Worm (Caenorhabditis elegans): Measurements from ENCODE around the gene T12A7.2.

T12A7.2 gene

DNA sequence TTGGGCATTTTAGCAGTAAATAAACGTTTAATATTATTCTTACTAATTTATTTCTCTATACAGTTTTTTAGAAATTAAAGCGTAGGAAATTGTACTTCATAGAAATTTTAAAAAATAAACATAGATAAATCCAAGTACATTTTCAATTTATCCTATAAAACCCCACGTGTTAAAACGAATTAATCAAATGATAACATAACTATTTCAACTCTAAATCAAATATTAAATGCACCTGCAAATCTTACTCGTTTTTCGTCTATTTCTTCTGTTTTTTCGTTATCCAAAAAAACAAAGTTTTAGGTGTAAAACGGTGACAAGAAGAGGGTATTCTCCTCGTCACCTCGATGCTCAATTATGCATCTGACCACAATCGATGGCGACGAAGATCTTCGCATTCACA, 25.9 kb downstream of the T12A7.2 start, which contains the start of gene K01A6.6:
TSS of gene K01A6.6 (plus strand) at position 301 of the 400 bp plus-strand sequence.
- no peak for TF ChIP-seq snpc-4 (GFP tag; optimal IDR thresholded peaks at IDR 0.05)
- no peak for TF ChIP-seq snpc-4 (tag; optimal IDR thresholded peaks at IDR 0.05)
- no peak for TF ChIP-seq dpff-1 (tag; optimal IDR thresholded peaks at IDR 0.05)
- no peak for TF ChIP-seq hlh-26 (GFP tag; conservative IDR thresholded peaks at IDR 0.05)
- TF ChIP-seq snpc-1.1 (tag; optimal IDR thresholded peaks at IDR 0.05; ENCODE audit: insufficient read depth): no peak
- no peak for TF ChIP-seq lsy-27 (tag; optimal IDR thresholded peaks at IDR 0.05; ENCODE audit: borderline replicate concordance, insufficient read depth)
- TF ChIP-seq atf-7 (tag; optimal IDR thresholded peaks at IDR 0.05): no peak
- no peak for TF ChIP-seq F39B2.1 (GFP tag; IDR thresholded peaks at IDR 0.05)
- no peak for TF ChIP-seq ztf-3 (GFP tag; optimal IDR thresholded peaks at IDR 0.05)
- TF ChIP-seq dox-1 (GFP tag; IDR thresholded peaks at IDR 0.05): no peak
- TF ChIP-seq F33H1.4 (GFP tag; IDR thresholded peaks at IDR 0.05): no peak
- no peak for TF ChIP-seq mxl-1 (tag; optimal IDR thresholded peaks at IDR 0.05)
- TF ChIP-seq zim-3 (tag; optimal IDR thresholded peaks at IDR 0.05): no peak
- TF ChIP-seq unc-62 (GFP tag; optimal IDR thresholded peaks at IDR 0.05): no peak
- no peak for TF ChIP-seq ama-1 (optimal IDR thresholded peaks at IDR 0.05)
- TF ChIP-seq ama-1 (GFP tag; optimal IDR thresholded peaks at IDR 0.05): no peak
- TF ChIP-seq hmg-20 (GFP tag; IDR thresholded peaks at IDR 0.05): no peak
- TF ChIP-seq lsl-1 (GFP tag; optimal IDR thresholded peaks at IDR 0.05): no peak
- no peak for TF ChIP-seq F55B11.4 (tag; optimal IDR thresholded peaks at IDR 0.05; ENCODE audit: borderline replicate concordance, insufficient read depth)

DNA sequence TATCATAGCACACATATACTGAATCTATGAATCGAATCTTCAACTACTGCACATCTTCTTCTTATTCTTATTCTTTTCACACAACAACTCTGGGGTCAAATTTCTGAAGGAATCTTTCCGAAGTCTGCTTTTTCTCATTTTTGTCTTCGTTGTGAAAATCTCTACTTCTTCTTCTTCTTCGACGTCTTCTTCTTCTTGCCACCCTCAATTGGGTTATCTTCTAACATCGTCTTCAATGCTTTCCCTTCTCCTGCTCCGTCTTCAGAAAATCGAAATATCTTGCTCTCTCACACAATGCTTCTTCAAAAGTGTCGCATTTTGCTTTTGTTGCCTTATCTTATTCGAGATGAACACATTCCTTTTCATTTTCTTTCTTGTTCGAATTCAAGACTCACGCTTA, 37.7 kb downstream of the T12A7.2 start:
- no peak for TF ChIP-seq him-1 (tag; optimal IDR thresholded peaks at IDR 0.05)
- no peak for TF ChIP-seq madf-8 (GFP tag; conservative IDR thresholded peaks at IDR 0.05)
- TF ChIP-seq nfya-2 (GFP tag; IDR thresholded peaks at IDR 0.05): no peak
- TF ChIP-seq bed-1 (GFP tag; IDR thresholded peaks at IDR 0.05): no peak
- TF ChIP-seq D2030.7 (GFP tag; IDR thresholded peaks at IDR 0.05): no peak
- no peak for TF ChIP-seq hrde-1 (tag; optimal IDR thresholded peaks at IDR 0.05; ENCODE audit: borderline replicate concordance)
- no peak for TF ChIP-seq ztf-25 (GFP tag; IDR thresholded peaks at IDR 0.05)
- TF ChIP-seq F10E7.11 (tag; optimal IDR thresholded peaks at IDR 0.05): no peak
- no peak for TF ChIP-seq ztf-26 (tag; optimal IDR thresholded peaks at IDR 0.05)
- no peak for TF ChIP-seq ztf-18 (tag; optimal IDR thresholded peaks at IDR 0.05)

DNA sequence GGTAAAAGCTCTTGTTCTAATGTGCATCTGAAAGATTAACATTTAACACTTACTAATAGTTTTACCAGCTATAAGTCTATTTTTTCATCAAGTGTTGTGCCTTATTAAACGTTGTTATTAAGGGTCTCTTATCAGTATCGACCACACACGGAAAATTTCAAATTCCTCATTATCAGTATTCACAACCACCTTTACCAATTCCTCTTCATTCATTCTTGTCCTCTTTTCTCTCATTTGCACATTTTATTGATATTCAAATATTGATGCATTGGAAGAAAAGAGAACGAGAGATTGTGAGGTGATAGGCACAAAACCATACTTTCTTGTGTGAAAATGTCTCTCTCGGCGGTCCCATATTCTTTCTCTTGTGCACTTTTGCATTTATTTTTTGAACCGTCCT, 39.0 kb downstream of the T12A7.2 start:
- peak; percentile 54 for TF ChIP-seq nhr-80 (tag; optimal IDR thresholded peaks at IDR 0.05)
- no peak for TF ChIP-seq ztf-25 (GFP tag; IDR thresholded peaks at IDR 0.05)

DNA sequence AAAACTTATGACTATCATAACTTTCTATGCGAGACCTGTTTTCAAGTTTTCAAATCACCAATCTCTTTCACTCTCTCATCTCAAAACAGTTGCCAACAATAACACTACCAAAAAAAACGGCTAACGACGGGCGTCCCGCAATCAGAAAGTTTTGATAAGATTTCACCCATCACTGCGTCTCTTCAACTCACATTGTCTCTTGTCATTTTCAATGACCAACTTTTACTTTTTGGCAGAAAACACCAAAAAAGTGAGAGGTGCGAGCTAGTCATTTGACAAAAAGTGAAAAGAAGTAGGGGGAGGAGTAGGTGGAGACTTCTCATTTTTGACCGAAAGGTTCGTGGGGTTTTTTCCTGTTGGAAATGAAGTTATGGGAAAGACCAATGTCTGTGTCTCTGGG, 42.3 kb downstream of the T12A7.2 start:
- TF ChIP-seq Y95B8A.8 (GFP tag; IDR thresholded peaks at IDR 0.05) (no peak), hmg-1.2 (GFP tag; IDR thresholded peaks at IDR 0.05) (peak; percentile 49; the same call in 1 of the 2 replicates), F57A8.1 (GFP tag; optimal IDR thresholded peaks at IDR 0.05) (no peak), ztf-26 (tag; optimal IDR thresholded peaks at IDR 0.05) (peak; percentile 38), ceh-91 (GFP tag; IDR thresholded peaks at IDR 0.05) (no peak), snpc-1.1 (tag; optimal IDR thresholded peaks at IDR 0.05; ENCODE audit: insufficient read depth) (no peak), madf-10 (tag; optimal IDR thresholded peaks at IDR 0.05) (no peak), somi-1 (GFP tag; optimal IDR thresholded peaks at IDR 0.05) (peak; percentile 37)

Measured in whole organism, young adult.